Worm (Caenorhabditis elegans) whole organism, young adult: Measurements from ENCODE around the gene R03H10.5.
A peak's percentile ranks its signal among the peaks of the same experiment; 100 is the strongest.

Source experiments
- B0035.1 ChIP-seq: sonication (generic microtip); optimal IDR thresholded peaks from 2 replicates; lab custom pipeline; 2016; ENCODE audit warnings: missing genetic modification characterization, mild to moderate bottlenecking, missing compliant biosample characterization, missing genotype, missing genetic modification reagents
- C06A6.2 ChIP-seq: fragments of 200-800 bp; sonication (Bioruptor generic); conservative IDR thresholded peaks from 2 replicates; pipeline ENCODE4 v1.3.6; 2022; ENCODE audit warnings: missing genetic modification characterization, missing compliant biosample characterization
- D2030.7 ChIP-seq: fragments of 200-800 bp; sonication (Bioruptor generic); IDR thresholded peaks from 2 replicates; pipeline ENCODE4 v1.3.6; 2022; ENCODE audit warnings: missing genetic modification reagents, missing genetic modification characterization, missing compliant biosample characterization
- F22D6.2 ChIP-seq: sonication (generic microtip); optimal IDR thresholded peaks from 2 replicates; lab custom pipeline; 2016; ENCODE audit warnings: mild to moderate bottlenecking, missing genetic modification characterization, missing compliant biosample characterization
- F57A8.1 ChIP-seq: fragments of 200-800 bp; sonication (Bioruptor generic); optimal IDR thresholded peaks from 2 replicates; lab custom pipeline; 2018; ENCODE audit warnings: mild to moderate bottlenecking, missing genetic modification characterization, moderate library complexity, missing compliant biosample characterization
- T26A5.8 ChIP-seq: sonication (generic microtip); optimal IDR thresholded peaks from 2 replicates; lab custom pipeline; 2016; ENCODE audit warnings: missing genetic modification characterization, missing compliant biosample characterization
- Y53G8AR.9 ChIP-seq: fragments of 200-800 bp; sonication (Bioruptor generic); conservative IDR thresholded peaks from 2 replicates; pipeline ENCODE4 v1.3.6; 2022; ENCODE audit warnings: missing genetic modification reagents, missing genetic modification characterization, missing compliant biosample characterization
- Y95B8A.8 ChIP-seq: fragments of 200-800 bp; sonication (Bioruptor generic); IDR thresholded peaks from 2 replicates; pipeline ENCODE4 v1.3.6; 2022; ENCODE audit warnings: missing genetic modification reagents, missing genetic modification characterization, missing compliant biosample characterization
- ZK185.1 ChIP-seq: sonication (generic microtip); optimal IDR thresholded peaks from 2 replicates; lab custom pipeline; 2016; ENCODE audit warnings: mild to moderate bottlenecking, missing genetic modification characterization, missing compliant biosample characterization; ENCODE audit not compliant: poor library complexity, severe bottlenecking
- atf-7 ChIP-seq: sonication (generic microtip); optimal IDR thresholded peaks from 2 replicates; lab custom pipeline; 2017; ENCODE audit warnings: mild to moderate bottlenecking, missing genetic modification characterization, missing compliant biosample characterization
- athp-1 ChIP-seq: sonication (generic microtip); optimal IDR thresholded peaks from 2 replicates; lab custom pipeline; 2017; ENCODE audit warnings: mild to moderate bottlenecking, missing genetic modification characterization, missing compliant biosample characterization
- ceh-100 ChIP-seq: fragments of 200-800 bp; sonication (Bioruptor generic); IDR thresholded peaks from 2 replicates; pipeline ENCODE4 v1.3.6; 2022; ENCODE audit warnings: missing genetic modification reagents, missing genetic modification characterization, missing compliant biosample characterization
- ceh-58 ChIP-seq: fragments of 200-800 bp; sonication (Bioruptor generic); IDR thresholded peaks from 2 replicates; pipeline ENCODE4 v1.3.6; 2022; ENCODE audit warnings: missing genetic modification characterization, missing compliant biosample characterization
- ceh-79 ChIP-seq: sonication (generic microtip); optimal IDR thresholded peaks from 2 replicates; lab custom pipeline; 2017; ENCODE audit warnings: mild to moderate bottlenecking, missing genetic modification characterization, missing compliant biosample characterization
- chd-7 ChIP-seq: sonication (generic microtip); optimal IDR thresholded peaks from 2 replicates; lab custom pipeline; 2016; ENCODE audit warnings: mild to moderate bottlenecking, missing genetic modification characterization, moderate library complexity, missing compliant biosample characterization
- dox-1 ChIP-seq: fragments of 200-800 bp; sonication (Bioruptor generic); IDR thresholded peaks from 2 replicates; pipeline ENCODE4 v1.3.6; 2022; ENCODE audit warnings: missing genetic modification reagents, missing genetic modification characterization, missing compliant biosample characterization
- dpff-1 ChIP-seq: sonication (generic microtip); optimal IDR thresholded peaks from 2 replicates; lab custom pipeline; 2017; ENCODE audit warnings: mild to moderate bottlenecking, missing genetic modification characterization, missing compliant biosample characterization
- egl-18 ChIP-seq: fragments of 200-800 bp; sonication (Bioruptor generic); IDR thresholded peaks from 2 replicates; pipeline ENCODE4 v1.3.6; 2022; ENCODE audit warnings: missing genetic modification reagents, missing genetic modification characterization, missing compliant biosample characterization
- ekl-4 ChIP-seq: fragments of 200-800 bp; sonication (Bioruptor generic); IDR thresholded peaks from 2 replicates; pipeline ENCODE4 v1.3.6; 2022; ENCODE audit warnings: missing genetic modification reagents, missing genetic modification characterization, missing compliant biosample characterization
- gei-17 ChIP-seq: fragments of 200-800 bp; sonication (Bioruptor generic); optimal IDR thresholded peaks from 2 replicates; lab custom pipeline; 2018; ENCODE audit warnings: mild to moderate bottlenecking, missing genetic modification characterization, missing compliant biosample characterization
- hlh-12 ChIP-seq: sonication (generic microtip); optimal IDR thresholded peaks from 2 replicates; lab custom pipeline; 2016; ENCODE audit warnings: missing genetic modification characterization, missing compliant biosample characterization
- hrde-1 ChIP-seq: sonication (generic microtip); optimal IDR thresholded peaks from 2 replicates; lab custom pipeline; 2016; ENCODE audit warnings: missing genetic modification characterization, mild to moderate bottlenecking, missing compliant biosample characterization, moderate library complexity, missing genotype, missing genetic modification reagents, borderline replicate concordance
- lin-40 ChIP-seq: sonication (generic microtip); optimal IDR thresholded peaks from 2 replicates; lab custom pipeline; 2016; ENCODE audit warnings: missing genetic modification characterization, mild to moderate bottlenecking, missing compliant biosample characterization, missing genotype, missing genetic modification reagents
- lir-1 ChIP-seq: fragments of 200-800 bp; sonication (Bioruptor generic); conservative IDR thresholded peaks from 2 replicates; pipeline ENCODE4 v1.3.6; 2022; ENCODE audit warnings: missing genetic modification reagents, missing genetic modification characterization, missing compliant biosample characterization
- mel-28 ChIP-seq: sonication (generic microtip); optimal IDR thresholded peaks from 2 replicates; lab custom pipeline; 2016; ENCODE audit warnings: borderline replicate concordance, mild to moderate bottlenecking, missing genetic modification characterization, missing compliant biosample characterization
- nfya-2 ChIP-seq: fragments of 200-800 bp; sonication (Bioruptor generic); IDR thresholded peaks from 2 replicates; pipeline ENCODE4 v1.3.6; 2022; ENCODE audit warnings: missing genetic modification reagents, missing genetic modification characterization, missing compliant biosample characterization
- nhr-80 ChIP-seq: sonication (generic microtip); optimal IDR thresholded peaks from 2 replicates; lab custom pipeline; 2016; ENCODE audit warnings: missing genetic modification characterization, missing compliant biosample characterization
- pha-4 ChIP-seq: fragments of 150-350 bp; sonication (generic microtip); optimal IDR thresholded peaks from 2 replicates; lab custom pipeline; 2014; ENCODE audit warnings: missing biosample characterization, missing genetic modification reagents, missing genetic modification characterization
- rpc-1 ChIP-seq, 2 experiments: fragments of 150-350 bp in 1 of 2; sonication (generic microtip) in 1 of 2; optimal IDR thresholded peaks; 2 replicates each; lab custom pipeline; 2014 to 2018; ENCODE audit warnings: missing biosample characterization in 1 of 2, missing genetic modification characterization in 1 of 2, missing genetic modification reagents in 1 of 2, missing genotype in 1 of 2
- somi-1 ChIP-seq: fragments of 200-800 bp; sonication (Bioruptor generic); optimal IDR thresholded peaks from 2 replicates; lab custom pipeline; 2018; ENCODE audit warnings: mild to moderate bottlenecking, missing genetic modification characterization, missing compliant biosample characterization
- tlf-1 ChIP-seq: fragments of 200-800 bp; sonication (Bioruptor generic); optimal IDR thresholded peaks from 2 replicates; lab custom pipeline; 2018; ENCODE audit warnings: mild to moderate bottlenecking, missing genetic modification characterization, missing compliant biosample characterization
- unc-130 ChIP-seq: sonication (generic microtip); optimal IDR thresholded peaks from 2 replicates; lab custom pipeline; 2016; ENCODE audit warnings: missing genetic modification reagents, missing genetic modification characterization, missing compliant biosample characterization
- xnd-1 ChIP-seq: sonication (generic microtip); optimal IDR thresholded peaks from 2 replicates; lab custom pipeline; 2016; ENCODE audit warnings: missing genotype, missing genetic modification reagents, missing genetic modification characterization, missing compliant biosample characterization
- zfh-2 ChIP-seq: fragments of 200-800 bp; sonication (Bioruptor generic); conservative IDR thresholded peaks from 2 replicates; pipeline ENCODE4 v1.3.6; 2022; ENCODE audit warnings: missing genetic modification reagents, missing genetic modification characterization, missing compliant biosample characterization
- zim-3 ChIP-seq: sonication (generic microtip); optimal IDR thresholded peaks from 2 replicates; lab custom pipeline; 2017; ENCODE audit warnings: mild to moderate bottlenecking, missing genetic modification characterization, moderate library complexity, missing compliant biosample characterization
- ztf-18 ChIP-seq: sonication (generic microtip); optimal IDR thresholded peaks from 2 replicates; lab custom pipeline; 2016; ENCODE audit warnings: missing genotype, mild to moderate bottlenecking, missing genetic modification characterization, missing compliant biosample characterization

The R03H10.5 gene

ce11 chrII:4167833-4168232 is 2.6 kb downstream of the R03H10.5 start:
- TF ChIP-seq ekl-4, result 0 out of 2 replicates have a peak, but pooled peaks have one; percentile 23
- no peak for TF ChIP-seq Y95B8A.8
- TF ChIP-seq dox-1 (GFP tag; lab: Robert Waterston, UW), result 0 out of 2 replicates have a peak, but pooled peaks have one; percentile 31
- peak; percentile 83 for TF ChIP-seq zfh-2 (GFP tag; lab: Robert Waterston, UW)
- TF ChIP-seq athp-1, result no peak

ce11 chrII:4159570-4159969 is 10.8 kb downstream of the R03H10.5 start:
- TF ChIP-seq ceh-79 (tag; lab: Kevin White, UChicago), result no peak
- TF ChIP-seq dpff-1 (tag; lab: Kevin White, UChicago), result no peak
- no peak for TF ChIP-seq somi-1 (GFP tag; lab: Kevin White, UChicago)

- TF ChIP-seq atf-7 (tag; lab: Kevin White, UChicago), result no peak
- TF ChIP-seq pha-4 (tag; lab: Kevin White, UChicago), result no peak
- TF ChIP-seq dpff-1 (tag; lab: Kevin White, UChicago), result no peak
- TF ChIP-seq xnd-1 (tag; lab: Kevin White, UChicago), result no peak
- TF ChIP-seq gei-17 (GFP tag; lab: Kevin White, UChicago), result no peak
- no peak for TF ChIP-seq C06A6.2 (GFP tag; lab: Robert Waterston, UW)
- no peak for TF ChIP-seq ZK185.1 (tag; lab: Kevin White, UChicago)
- no peak for TF ChIP-seq lin-40
- no peak for TF ChIP-seq egl-18 (GFP tag; lab: Robert Waterston, UW)
- TF ChIP-seq unc-130 (GFP tag; lab: Kevin White, UChicago), result no peak
- no peak for TF ChIP-seq ztf-18
- no peak for TF ChIP-seq F57A8.1 (GFP tag; lab: Kevin White, UChicago)
- no peak for TF ChIP-seq hlh-12 (tag; lab: Kevin White, UChicago)
- TF ChIP-seq chd-7, result no peak
- no peak for TF ChIP-seq nfya-2 (GFP tag; lab: Robert Waterston, UW)
- no peak for TF ChIP-seq lir-1
- TF ChIP-seq D2030.7 (GFP tag; lab: Robert Waterston, UW), result no peak
- no peak for TF ChIP-seq mel-28 (tag; lab: Kevin White, UChicago)
- no peak for TF ChIP-seq ceh-100 (GFP tag; lab: Robert Waterston, UW)
- TF ChIP-seq T26A5.8, result no peak
These were observed 12.6 kb downstream of the R03H10.5 start for ce11 chrII:4157817-4158216.

- TF ChIP-seq hrde-1 (tag; lab: Kevin White, UChicago) (no peak), gei-17 (GFP tag; lab: Kevin White, UChicago) (no peak), tlf-1 (GFP tag; lab: Kevin White, UChicago) (no peak), rpc-1 (optimal IDR thresholded peaks at IDR 0.05; lab: Kevin White, UChicago) (no peak), rpc-1 (tag; optimal IDR thresholded peaks at IDR 0.05; lab: Kevin White, UChicago) (no peak), B0035.1 (tag; lab: Kevin White, UChicago) (no peak), nhr-80 (no peak), F22D6.2 (tag; lab: Kevin White, UChicago) (no peak), Y53G8AR.9 (GFP tag; lab: Robert Waterston, UW) (no peak), ceh-58 (GFP tag; lab: Robert Waterston, UW) (no peak), zim-3 (tag; lab: Kevin White, UChicago) (no peak)
These were observed 15.1 kb downstream of the R03H10.5 start, which contains the start of gene R03H10.2 for ce11 chrII:4155112-4155823. Gene R03H10.2 (plus strand): TSS chrII:4155773.
